Worm (Caenorhabditis elegans) whole organism, mixed stage, embryonic: Measurements from ENCODE around the gene C25E10.8.

Source experiments
- M03D4.4 ChIP-seq: sonication (generic microtip); optimal IDR thresholded peaks from 2 replicates; lab custom pipeline; 2017; ENCODE audit warnings: mild to moderate bottlenecking, missing genetic modification characterization, missing compliant biosample characterization
- blmp-1 ChIP-seq: fragments of 150-350 bp; optimal IDR thresholded peaks from 2 replicates; lab custom pipeline; 2014; ENCODE audit warnings: missing biosample characterization, missing genetic modification characterization
- ceh-39 ChIP-seq: fragments of 150-350 bp; optimal IDR thresholded peaks from 2 replicates; lab custom pipeline; 2014; ENCODE audit warnings: missing biosample characterization, missing genetic modification characterization
- ceh-43 ChIP-seq: fragments of 200-800 bp; sonication (Bioruptor generic); optimal IDR thresholded peaks from 2 replicates; lab custom pipeline; 2018; ENCODE audit warnings: mild to moderate bottlenecking, missing genetic modification characterization, moderate library complexity, missing compliant biosample characterization
- ceh-83 ChIP-seq: fragments of 200-800 bp; sonication (Bioruptor generic); optimal IDR thresholded peaks from 2 replicates; lab custom pipeline; 2018; ENCODE audit warnings: mild to moderate bottlenecking, missing genetic modification characterization, missing compliant biosample characterization
- ces-1 ChIP-seq: fragments of 150-350 bp; optimal IDR thresholded peaks from 2 replicates; lab custom pipeline; 2014; ENCODE audit warnings: missing biosample characterization, missing genetic modification reagents, missing genetic modification characterization
- cnd-1 ChIP-seq: fragments of 200-800 bp; sonication (Bioruptor generic); optimal IDR thresholded peaks from 2 replicates; lab custom pipeline; 2018; ENCODE audit warnings: mild to moderate bottlenecking, missing genetic modification characterization, missing compliant biosample characterization
- drap-1 ChIP-seq: fragments of 200-800 bp; sonication (Bioruptor generic); optimal IDR thresholded peaks from 3 replicates; lab custom pipeline; 2018; ENCODE audit warnings: mild to moderate bottlenecking, missing genetic modification characterization, missing compliant biosample characterization
- elt-1 ChIP-seq: sonication (generic microtip); optimal IDR thresholded peaks from 2 replicates; lab custom pipeline; 2017; ENCODE audit warnings: missing genetic modification characterization, mild to moderate bottlenecking, missing compliant biosample characterization, antibody characterized with exemption, moderate library complexity, borderline replicate concordance; ENCODE audit not compliant: insufficient read depth
- flh-1 ChIP-seq: fragments of 200-800 bp; sonication (Bioruptor generic); optimal IDR thresholded peaks from 2 replicates; lab custom pipeline; 2018; ENCODE audit warnings: mild to moderate bottlenecking, missing genetic modification characterization, moderate library complexity, missing compliant biosample characterization
- ham-2 ChIP-seq: fragments of 200-800 bp; sonication (Bioruptor generic); optimal IDR thresholded peaks from 2 replicates; lab custom pipeline; 2018; ENCODE audit warnings: mild to moderate bottlenecking, missing genetic modification characterization, missing compliant biosample characterization
- hlh-1 ChIP-seq: fragments of 150-350 bp; optimal IDR thresholded peaks from 2 replicates; lab custom pipeline; 2014; ENCODE audit warnings: missing biosample characterization, missing genetic modification reagents, missing genetic modification characterization
- lin-13 ChIP-seq: fragments of 150-350 bp; optimal IDR thresholded peaks from 2 replicates; lab custom pipeline; 2014; ENCODE audit warnings: missing biosample characterization, missing genetic modification characterization
- lin-32 ChIP-seq: fragments of 200-800 bp; sonication (Bioruptor generic); optimal IDR thresholded peaks from 2 replicates; lab custom pipeline; 2018; ENCODE audit warnings: mild to moderate bottlenecking, missing genetic modification characterization, missing compliant biosample characterization
- lsy-2 ChIP-seq: fragments of 150-350 bp; optimal IDR thresholded peaks from 2 replicates; lab custom pipeline; 2014; ENCODE audit warnings: missing biosample characterization, missing genetic modification characterization
- mab-5 ChIP-seq: fragments of 150-350 bp; optimal IDR thresholded peaks from 2 replicates; lab custom pipeline; 2014; ENCODE audit warnings: missing biosample characterization, missing genetic modification characterization
- mep-1 ChIP-seq: fragments of 150-350 bp; optimal IDR thresholded peaks from 2 replicates; lab custom pipeline; 2017; ENCODE audit warnings: missing biosample characterization, missing genetic modification reagents, missing genetic modification characterization, inconsistent platforms
- mls-2 ChIP-seq: sonication (generic microtip); optimal IDR thresholded peaks from 2 replicates; lab custom pipeline; 2016; ENCODE audit warnings: mild to moderate bottlenecking, missing genetic modification characterization, moderate library complexity, missing compliant biosample characterization
- nhr-12 ChIP-seq: fragments of 150-350 bp; optimal IDR thresholded peaks from 2 replicates; lab custom pipeline; 2014; ENCODE audit warnings: missing biosample characterization, missing genetic modification characterization
- nhr-28 ChIP-seq: fragments of 150-350 bp; optimal IDR thresholded peaks from 2 replicates; lab custom pipeline; 2014; ENCODE audit warnings: missing biosample characterization, missing genetic modification characterization
- nhr-76 ChIP-seq: sonication (generic microtip); optimal IDR thresholded peaks from 2 replicates; lab custom pipeline; 2017; ENCODE audit warnings: missing biosample characterization, missing genetic modification characterization
- pha-4 ChIP-seq: fragments of 150-350 bp; optimal IDR thresholded peaks from 2 replicates; lab custom pipeline; 2018; ENCODE audit warnings: missing biosample characterization, missing genetic modification reagents, missing genetic modification characterization
- snpc-4 ChIP-seq: fragments of 150-350 bp; optimal IDR thresholded peaks from 2 replicates; lab custom pipeline; 2014; ENCODE audit warnings: missing biosample characterization, missing genetic modification characterization
- sptf-1 ChIP-seq: sonication (generic microtip); optimal IDR thresholded peaks from 2 replicates; lab custom pipeline; 2017; ENCODE audit warnings: mild to moderate bottlenecking, missing genetic modification characterization, moderate library complexity, missing compliant biosample characterization
- unc-120 ChIP-seq: sonication (generic microtip); optimal IDR thresholded peaks from 2 replicates; lab custom pipeline; 2017; ENCODE audit warnings: missing genetic modification characterization, missing compliant biosample characterization; ENCODE audit not compliant: poor library complexity, severe bottlenecking
- unc-39 ChIP-seq: fragments of 150-350 bp; optimal IDR thresholded peaks from 2 replicates; lab custom pipeline; 2014; ENCODE audit warnings: missing biosample characterization, missing genetic modification characterization
- unc-62 ChIP-seq: fragments of 150-350 bp; optimal IDR thresholded peaks from 2 replicates; lab custom pipeline; 2014; ENCODE audit warnings: missing biosample characterization, missing genetic modification reagents, missing genetic modification characterization
- zip-8 ChIP-seq: fragments of 150-350 bp; optimal IDR thresholded peaks from 2 replicates; lab custom pipeline; 2014; ENCODE audit warnings: missing biosample characterization, missing genetic modification characterization
- ztf-11 ChIP-seq: fragments of 150-350 bp; optimal IDR thresholded peaks from 2 replicates; lab custom pipeline; 2014; ENCODE audit warnings: missing biosample characterization, missing genetic modification characterization

C25E10.8 gene

DNA sequence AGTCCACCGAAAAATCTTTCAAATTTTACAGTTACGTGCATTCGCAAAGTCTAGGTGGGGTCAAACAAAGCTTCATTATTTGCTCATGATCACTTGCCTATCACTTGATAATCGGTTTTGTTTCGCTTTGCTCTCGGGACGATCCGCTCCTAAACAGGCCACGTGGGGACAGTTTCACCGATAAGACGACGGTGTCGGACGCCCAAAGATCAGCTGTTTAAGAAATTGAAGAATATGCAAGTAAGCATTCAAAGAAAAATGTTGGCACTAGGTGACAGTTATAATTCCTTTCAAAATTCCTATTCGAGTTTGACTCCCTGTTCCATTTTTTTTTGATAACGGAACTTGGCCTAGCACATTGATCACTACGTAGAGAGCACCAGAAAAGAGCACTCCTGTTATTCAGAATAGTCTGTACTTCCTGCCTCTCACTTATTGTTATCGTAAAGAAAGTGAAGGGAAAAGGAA, 26.1 kb upstream of the C25E10.8 start:
- TF ChIP-seq sptf-1 (tag; lab: Kevin White, UChicago) = no peak
- no peak for TF ChIP-seq ceh-43 (GFP tag; lab: Kevin White, UChicago)
- TF ChIP-seq mep-1 = no peak
- TF ChIP-seq mab-5 (tag; lab: Kevin White, UChicago) = no peak
- no peak for TF ChIP-seq lin-32
- TF ChIP-seq nhr-76 (tag; lab: Kevin White, UChicago) = no peak

ce11 chrV:9078815-9079525, 25.1 kb upstream of the C25E10.8 start:
- TF ChIP-seq ztf-11 = no peak
- no peak for TF ChIP-seq unc-120 (tag; lab: Kevin White, UChicago)
- TF ChIP-seq elt-1 = no peak
- no peak for TF ChIP-seq lin-13
- no peak for TF ChIP-seq M03D4.4 (tag; lab: Kevin White, UChicago)
- no peak for TF ChIP-seq unc-62 (GFP tag; lab: Kevin White, UChicago)

DNA sequence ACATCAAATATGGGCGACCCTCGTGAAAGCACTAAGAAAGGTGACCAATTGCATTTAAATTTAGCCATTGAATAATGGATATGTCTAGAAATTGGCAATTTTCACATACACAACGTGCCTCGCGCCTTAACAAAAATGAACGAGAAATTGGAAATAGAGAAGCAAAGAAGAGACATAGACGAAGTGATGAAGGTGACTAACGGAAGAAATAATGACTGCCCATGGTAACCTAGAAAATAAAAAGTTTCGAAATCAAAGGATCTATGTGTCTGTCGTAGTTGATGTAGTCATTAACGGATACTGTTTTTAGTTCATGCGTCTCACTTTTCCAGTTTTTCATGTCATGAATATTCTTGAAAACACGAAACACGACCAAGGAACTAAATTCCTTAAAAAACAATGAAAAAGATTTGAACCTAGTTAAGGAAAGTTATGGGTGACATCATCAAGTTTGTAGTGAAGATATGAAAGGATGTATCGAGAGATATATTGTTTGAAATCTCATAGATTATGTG, 24.3 kb upstream of the C25E10.8 start:
- TF ChIP-seq mab-5 (tag; lab: Kevin White, UChicago) = no peak
- TF ChIP-seq hlh-1 = no peak
- no peak for TF ChIP-seq ceh-39 (tag; lab: Kevin White, UChicago)
- TF ChIP-seq snpc-4 (tag; lab: Kevin White, UChicago) = no peak
- TF ChIP-seq, all 35 proteins: peak for 0

- TF ChIP-seq ceh-39 (tag; lab: Kevin White, UChicago) (no peak), elt-1 (no peak), flh-1 (no peak), ceh-43 (GFP tag; lab: Kevin White, UChicago) (no peak), nhr-12 (no peak), unc-62 (GFP tag; lab: Kevin White, UChicago) (no peak), lin-13 (no peak), ztf-11 (no peak), drap-1 (no peak), pha-4 (tag; lab: Kevin White, UChicago) (no peak), mep-1 (no peak), nhr-28 (no peak), unc-120 (tag; lab: Kevin White, UChicago) (no peak)
Observed at ce11 chrV:9076273-9076672, 22.4 kb upstream of the C25E10.8 start, which contains the start of gene T27E4.7. T27E4.7 (minus strand) TSS chrV:9076322.

DNA sequence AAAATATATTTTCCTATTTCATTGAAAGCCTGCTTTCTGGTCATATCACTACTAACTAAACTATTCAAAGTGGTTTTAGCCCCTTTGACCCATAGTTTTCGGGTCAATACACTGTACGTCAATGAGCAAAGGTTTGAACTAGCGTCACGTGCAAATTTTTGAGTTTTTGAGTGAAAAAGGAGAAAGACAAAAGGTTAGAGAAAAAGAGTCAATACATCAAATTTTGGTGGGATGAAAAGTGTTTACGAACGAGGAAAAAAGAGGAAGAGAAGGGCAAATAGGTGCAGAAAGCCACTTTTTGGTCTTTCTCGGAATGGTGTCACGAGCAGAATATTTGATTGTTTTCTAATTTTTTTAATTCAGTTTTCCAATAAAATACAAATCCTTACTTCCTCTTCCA, 22.0 kb upstream of the C25E10.8 start:
- no peak for TF ChIP-seq snpc-4 (tag; lab: Kevin White, UChicago)
- no peak for TF ChIP-seq elt-1
- no peak for TF ChIP-seq unc-39 (tag; lab: Kevin White, UChicago)
- no peak for TF ChIP-seq ceh-83
- TF ChIP-seq nhr-28 = no peak
- TF ChIP-seq lsy-2 (tag; lab: Kevin White, UChicago) = no peak
- no peak for TF ChIP-seq mab-5 (tag; lab: Kevin White, UChicago)
- no peak for TF ChIP-seq unc-62 (GFP tag; lab: Kevin White, UChicago)
- no peak for TF ChIP-seq nhr-76 (tag; lab: Kevin White, UChicago)
- TF ChIP-seq zip-8 = no peak
- no peak for TF ChIP-seq pha-4 (tag; lab: Kevin White, UChicago)
- no peak for TF ChIP-seq ces-1 (GFP tag; lab: Kevin White, UChicago)
- no peak for TF ChIP-seq cnd-1 (tag; lab: Kevin White, UChicago)
- TF ChIP-seq ham-2 = no peak
- TF ChIP-seq lin-13 = no peak
- no peak for TF ChIP-seq ztf-11
- no peak for TF ChIP-seq unc-120 (tag; lab: Kevin White, UChicago)
- no peak for TF ChIP-seq ceh-43 (GFP tag; lab: Kevin White, UChicago)
- no peak for TF ChIP-seq mep-1
- no peak for TF ChIP-seq mls-2 (tag; lab: Kevin White, UChicago)

DNA sequence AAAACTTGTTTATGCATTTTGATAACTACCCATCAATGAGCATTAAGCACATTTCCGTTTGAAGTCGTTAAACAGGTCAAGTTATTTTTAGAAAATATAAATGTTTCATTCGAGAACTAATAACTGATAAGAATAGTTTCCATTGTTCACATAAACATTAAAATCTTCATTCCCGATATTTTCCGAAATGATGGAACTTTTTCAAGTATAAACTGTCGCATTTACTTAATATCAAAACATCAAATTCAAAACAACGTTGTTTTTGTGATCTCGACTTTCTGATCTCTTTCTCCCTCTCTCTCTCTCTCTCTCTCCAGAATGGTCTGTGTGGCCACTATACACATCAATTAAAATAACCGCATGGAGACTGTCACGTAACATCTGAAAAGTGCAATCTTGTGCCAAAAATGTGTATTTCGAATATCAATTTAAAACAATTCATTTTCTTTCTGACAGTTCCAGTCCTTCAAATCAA, 20.5 kb upstream of the C25E10.8 start:
- TF ChIP-seq blmp-1 (tag; lab: Kevin White, UChicago) (no peak), sptf-1 (tag; lab: Kevin White, UChicago) (no peak), lin-13 (no peak), lsy-2 (tag; lab: Kevin White, UChicago) (no peak), unc-39 (tag; lab: Kevin White, UChicago) (no peak)
